Worm (Caenorhabditis elegans) whole organism, mixed stage, embryonic: ENCODE measurements around the gene mnp-1.

Experiments used
- M03D4.4 ChIP-seq: sonication (generic microtip); optimal IDR thresholded peaks from 2 replicates; lab custom pipeline; 2017; ENCODE audit warnings: mild to moderate bottlenecking, missing genetic modification characterization, missing compliant biosample characterization
- bed-3 ChIP-seq: fragments of 200-800 bp; sonication (Bioruptor generic); optimal IDR thresholded peaks from 3 replicates; lab custom pipeline; 2018; ENCODE audit warnings: mild to moderate bottlenecking, missing genetic modification characterization, moderate library complexity, missing compliant biosample characterization
- blmp-1 ChIP-seq: fragments of 150-350 bp; optimal IDR thresholded peaks from 2 replicates; lab custom pipeline; 2014; ENCODE audit warnings: missing biosample characterization, missing genetic modification characterization
- ceh-39 ChIP-seq: fragments of 150-350 bp; optimal IDR thresholded peaks from 2 replicates; lab custom pipeline; 2014; ENCODE audit warnings: missing biosample characterization, missing genetic modification characterization
- ceh-83 ChIP-seq: fragments of 200-800 bp; sonication (Bioruptor generic); optimal IDR thresholded peaks from 2 replicates; lab custom pipeline; 2018; ENCODE audit warnings: mild to moderate bottlenecking, missing genetic modification characterization, missing compliant biosample characterization
- ces-1 ChIP-seq: fragments of 150-350 bp; optimal IDR thresholded peaks from 2 replicates; lab custom pipeline; 2014; ENCODE audit warnings: missing biosample characterization, missing genetic modification reagents, missing genetic modification characterization
- cnd-1 ChIP-seq: fragments of 200-800 bp; sonication (Bioruptor generic); optimal IDR thresholded peaks from 2 replicates; lab custom pipeline; 2018; ENCODE audit warnings: mild to moderate bottlenecking, missing genetic modification characterization, missing compliant biosample characterization
- drap-1 ChIP-seq: fragments of 200-800 bp; sonication (Bioruptor generic); optimal IDR thresholded peaks from 3 replicates; lab custom pipeline; 2018; ENCODE audit warnings: mild to moderate bottlenecking, missing genetic modification characterization, missing compliant biosample characterization
- elt-1 ChIP-seq: sonication (generic microtip); optimal IDR thresholded peaks from 2 replicates; lab custom pipeline; 2017; ENCODE audit warnings: missing genetic modification characterization, mild to moderate bottlenecking, missing compliant biosample characterization, antibody characterized with exemption, moderate library complexity, borderline replicate concordance; ENCODE audit not compliant: insufficient read depth
- elt-3 ChIP-seq: fragments of 150-350 bp; optimal IDR thresholded peaks from 2 replicates; lab custom pipeline; 2014; ENCODE audit warnings: missing biosample characterization, missing genetic modification characterization
- ham-2 ChIP-seq: fragments of 200-800 bp; sonication (Bioruptor generic); optimal IDR thresholded peaks from 2 replicates; lab custom pipeline; 2018; ENCODE audit warnings: mild to moderate bottlenecking, missing genetic modification characterization, missing compliant biosample characterization
- hlh-1 ChIP-seq: fragments of 150-350 bp; optimal IDR thresholded peaks from 2 replicates; lab custom pipeline; 2014; ENCODE audit warnings: missing biosample characterization, missing genetic modification reagents, missing genetic modification characterization
- lin-13 ChIP-seq: fragments of 150-350 bp; optimal IDR thresholded peaks from 2 replicates; lab custom pipeline; 2014; ENCODE audit warnings: missing biosample characterization, missing genetic modification characterization
- lin-32 ChIP-seq: fragments of 200-800 bp; sonication (Bioruptor generic); optimal IDR thresholded peaks from 2 replicates; lab custom pipeline; 2018; ENCODE audit warnings: mild to moderate bottlenecking, missing genetic modification characterization, missing compliant biosample characterization
- lsy-2 ChIP-seq: fragments of 150-350 bp; optimal IDR thresholded peaks from 2 replicates; lab custom pipeline; 2014; ENCODE audit warnings: missing biosample characterization, missing genetic modification characterization
- mab-5 ChIP-seq: fragments of 150-350 bp; optimal IDR thresholded peaks from 2 replicates; lab custom pipeline; 2014; ENCODE audit warnings: missing biosample characterization, missing genetic modification characterization
- mep-1 ChIP-seq: fragments of 150-350 bp; optimal IDR thresholded peaks from 2 replicates; lab custom pipeline; 2017; ENCODE audit warnings: missing biosample characterization, missing genetic modification reagents, missing genetic modification characterization, inconsistent platforms
- mls-2 ChIP-seq: sonication (generic microtip); optimal IDR thresholded peaks from 2 replicates; lab custom pipeline; 2016; ENCODE audit warnings: mild to moderate bottlenecking, missing genetic modification characterization, moderate library complexity, missing compliant biosample characterization
- nhr-12 ChIP-seq: fragments of 150-350 bp; optimal IDR thresholded peaks from 2 replicates; lab custom pipeline; 2014; ENCODE audit warnings: missing biosample characterization, missing genetic modification characterization
- nhr-2 ChIP-seq: fragments of 150-350 bp; optimal IDR thresholded peaks from 2 replicates; lab custom pipeline; 2014; ENCODE audit warnings: missing biosample characterization, missing genetic modification characterization
- nhr-237 ChIP-seq: fragments of 150-350 bp; optimal IDR thresholded peaks from 2 replicates; lab custom pipeline; 2014; ENCODE audit warnings: missing biosample characterization, missing genetic modification characterization
- nhr-28 ChIP-seq: fragments of 150-350 bp; optimal IDR thresholded peaks from 2 replicates; lab custom pipeline; 2014; ENCODE audit warnings: missing biosample characterization, missing genetic modification characterization
- pha-4 ChIP-seq: fragments of 150-350 bp; optimal IDR thresholded peaks from 2 replicates; lab custom pipeline; 2018; ENCODE audit warnings: missing biosample characterization, missing genetic modification reagents, missing genetic modification characterization
- sem-2 ChIP-seq: fragments of 200-800 bp; sonication (Bioruptor generic); optimal IDR thresholded peaks from 2 replicates; lab custom pipeline; 2018; ENCODE audit warnings: mild to moderate bottlenecking, missing genetic modification characterization, missing compliant biosample characterization
- snpc-4 ChIP-seq: fragments of 150-350 bp; optimal IDR thresholded peaks from 2 replicates; lab custom pipeline; 2014; ENCODE audit warnings: missing biosample characterization, missing genetic modification characterization
- sptf-1 ChIP-seq: sonication (generic microtip); optimal IDR thresholded peaks from 2 replicates; lab custom pipeline; 2017; ENCODE audit warnings: mild to moderate bottlenecking, missing genetic modification characterization, moderate library complexity, missing compliant biosample characterization
- tbx-8 ChIP-seq: fragments of 200-800 bp; sonication (Bioruptor generic); optimal IDR thresholded peaks from 2 replicates; lab custom pipeline; 2018; ENCODE audit warnings: mild to moderate bottlenecking, missing genetic modification characterization, moderate library complexity, missing compliant biosample characterization
- unc-120 ChIP-seq: sonication (generic microtip); optimal IDR thresholded peaks from 2 replicates; lab custom pipeline; 2017; ENCODE audit warnings: missing genetic modification characterization, missing compliant biosample characterization; ENCODE audit not compliant: poor library complexity, severe bottlenecking
- unc-39 ChIP-seq: fragments of 150-350 bp; optimal IDR thresholded peaks from 2 replicates; lab custom pipeline; 2014; ENCODE audit warnings: missing biosample characterization, missing genetic modification characterization
- unc-62 ChIP-seq: fragments of 150-350 bp; optimal IDR thresholded peaks from 2 replicates; lab custom pipeline; 2014; ENCODE audit warnings: missing biosample characterization, missing genetic modification reagents, missing genetic modification characterization
- zip-8 ChIP-seq: fragments of 150-350 bp; optimal IDR thresholded peaks from 2 replicates; lab custom pipeline; 2014; ENCODE audit warnings: missing biosample characterization, missing genetic modification characterization
- ztf-11 ChIP-seq: fragments of 150-350 bp; optimal IDR thresholded peaks from 2 replicates; lab custom pipeline; 2014; ENCODE audit warnings: missing biosample characterization, missing genetic modification characterization

The mnp-1 gene

ce11 chrIII:4384487-4384886 lies 28.1 kb downstream of the mnp-1 start, which contains the start of gene pals-28:
TSS of gene pals-28 (plus strand) at chrIII:4384787.
- TF ChIP-seq nhr-2 (tag; lab: Kevin White, UChicago) (no peak), snpc-4 (no peak), mep-1 (tag; lab: Kevin White, UChicago) (no peak), nhr-28 (tag; lab: Kevin White, UChicago) (no peak), unc-62 (no peak), pha-4 (tag; lab: Kevin White, UChicago) (no peak), cnd-1 (tag; lab: Kevin White, UChicago) (no peak), elt-3 (no peak), ceh-83 (GFP tag; lab: Kevin White, UChicago) (no peak), M03D4.4 (tag; lab: Kevin White, UChicago) (no peak), lsy-2 (tag; lab: Kevin White, UChicago) (no peak), bed-3 (GFP tag; lab: Kevin White, UChicago) (no peak), ztf-11 (tag; lab: Kevin White, UChicago) (no peak), ceh-39 (tag; lab: Kevin White, UChicago) (no peak)

DNA sequence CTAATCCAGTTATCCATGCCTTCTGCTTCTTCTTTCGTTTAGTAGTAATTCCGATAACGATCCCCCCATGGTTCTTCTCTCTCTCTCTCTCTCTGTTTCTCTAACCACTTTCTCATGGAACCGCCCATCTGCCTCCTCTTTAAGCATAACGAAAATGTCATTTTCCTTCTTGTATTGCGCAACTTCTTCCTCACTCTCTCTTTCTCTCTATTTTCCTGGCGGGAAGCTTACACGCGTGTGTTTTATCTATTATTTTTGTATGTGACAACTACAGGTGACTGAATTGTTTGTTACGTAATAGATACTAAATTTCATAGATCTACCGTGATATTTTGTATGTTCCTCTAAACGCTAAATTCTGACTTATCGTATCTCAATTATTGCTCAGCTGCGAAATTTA lies 34.0 kb downstream of the mnp-1 start:
- TF ChIP-seq mab-5 (tag; lab: Kevin White, UChicago): no peak
- TF ChIP-seq zip-8 (tag; lab: Kevin White, UChicago): peak; percentile 95
- TF ChIP-seq lsy-2 (tag; lab: Kevin White, UChicago): no peak
- no peak for TF ChIP-seq ztf-11 (tag; lab: Kevin White, UChicago)

ce11 chrIII:4391319-4391718 lies 34.9 kb downstream of the mnp-1 start:
- TF ChIP-seq ztf-11 (tag; lab: Kevin White, UChicago): no peak
- TF ChIP-seq mep-1 (tag; lab: Kevin White, UChicago): no peak
- TF ChIP-seq ces-1 (GFP tag; lab: Kevin White, UChicago): no peak
- no peak for TF ChIP-seq mls-2 (tag; lab: Kevin White, UChicago)
- TF ChIP-seq snpc-4: no peak
- TF ChIP-seq unc-39: no peak
- no peak for TF ChIP-seq nhr-28 (tag; lab: Kevin White, UChicago)
- no peak for TF ChIP-seq sem-2 (GFP tag; lab: Kevin White, UChicago)
- TF ChIP-seq nhr-12 (tag; lab: Kevin White, UChicago): no peak

- TF ChIP-seq snpc-4: no peak
- no peak for TF ChIP-seq sem-2 (GFP tag; lab: Kevin White, UChicago)
- TF ChIP-seq elt-1 (tag; lab: Kevin White, UChicago): peak; percentile 63
- TF ChIP-seq ceh-39 (tag; lab: Kevin White, UChicago): no peak
- TF ChIP-seq hlh-1 (tag; lab: Kevin White, UChicago): no peak
Measured at ce11 chrIII:4391938-4392337, 35.5 kb downstream of the mnp-1 start.

DNA sequence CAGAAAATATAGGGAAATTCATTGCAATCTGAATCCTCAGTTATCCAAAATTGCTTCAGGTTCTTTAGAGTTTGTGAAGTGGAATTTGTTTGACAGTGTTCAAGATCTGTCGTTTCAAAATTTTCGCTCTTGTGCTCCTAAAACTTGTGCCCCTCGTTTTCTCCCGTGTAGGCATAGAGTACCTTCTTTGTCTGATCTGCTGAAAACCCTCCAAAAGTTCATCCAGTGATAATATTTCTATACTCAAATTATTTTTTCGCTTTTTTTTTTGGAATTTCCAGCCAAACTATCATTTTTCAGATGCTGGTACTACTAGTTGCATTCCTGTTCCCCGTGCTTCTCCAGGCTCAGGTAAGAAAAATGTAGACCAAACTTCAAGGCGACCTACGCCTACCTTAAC lies 38.1 kb downstream of the mnp-1 start, which contains the start of gene R07E5.4:
Gene R07E5.4 (plus strand): TSS at position 301 of the 400 bp plus-strand sequence.
- TF ChIP-seq bed-3 (GFP tag; lab: Kevin White, UChicago) (no peak), ces-1 (GFP tag; lab: Kevin White, UChicago) (no peak), lin-13 (no peak), lsy-2 (tag; lab: Kevin White, UChicago) (no peak), drap-1 (GFP tag; lab: Kevin White, UChicago) (no peak), blmp-1 (tag; lab: Kevin White, UChicago) (no peak), ham-2 (GFP tag; lab: Kevin White, UChicago) (no peak), nhr-12 (tag; lab: Kevin White, UChicago) (no peak), nhr-2 (tag; lab: Kevin White, UChicago) (no peak), ztf-11 (tag; lab: Kevin White, UChicago) (no peak), unc-120 (tag; lab: Kevin White, UChicago) (no peak), nhr-237 (tag; lab: Kevin White, UChicago) (no peak), unc-39 (no peak)

- TF ChIP-seq ceh-39 (tag; lab: Kevin White, UChicago) (no peak), tbx-8 (GFP tag; lab: Kevin White, UChicago) (no peak), elt-1 (tag; lab: Kevin White, UChicago) (no peak), nhr-12 (tag; lab: Kevin White, UChicago) (no peak), drap-1 (GFP tag; lab: Kevin White, UChicago) (no peak), ces-1 (GFP tag; lab: Kevin White, UChicago) (no peak), elt-3 (no peak), snpc-4 (no peak), blmp-1 (tag; lab: Kevin White, UChicago) (no peak), ceh-83 (GFP tag; lab: Kevin White, UChicago) (no peak), lin-32 (no peak), nhr-2 (tag; lab: Kevin White, UChicago) (no peak), unc-39 (no peak), sem-2 (GFP tag; lab: Kevin White, UChicago) (no peak), hlh-1 (tag; lab: Kevin White, UChicago) (no peak), sptf-1 (tag; lab: Kevin White, UChicago) (no peak)
Measured at ce11 chrIII:4395857-4396256, 39.5 kb downstream of the mnp-1 start.
